Fruit fly (Drosophila melanogaster) whole organism, adult: ENCODE results near the gene CG13042.

Experiments used
- CG11617 ChIP-seq: fragments of 200-800 bp; sonication (Bioruptor generic); optimal IDR thresholded peaks from 2 replicates; lab custom pipeline; 2017; ENCODE audit warnings: mild to moderate bottlenecking, missing biosample characterization, missing genetic modification reagents, missing genetic modification characterization
- CG12768 ChIP-seq: fragments of 200-800 bp; sonication (Bioruptor generic); optimal IDR thresholded peaks from 2 replicates; lab custom pipeline; 2017; ENCODE audit warnings: missing biosample characterization, missing genetic modification characterization, mild to moderate bottlenecking, moderate library complexity, missing genetic modification reagents
- CG5204 ChIP-seq: fragments of 200-800 bp; sonication (Bioruptor generic); optimal IDR thresholded peaks from 2 replicates; lab custom pipeline; 2016; ENCODE audit warnings: missing biosample characterization, missing genetic modification characterization
- CG7045 ChIP-seq: fragments of 200-800 bp; sonication (Bioruptor generic); optimal IDR thresholded peaks from 2 replicates; lab custom pipeline; 2017; ENCODE audit warnings: missing biosample characterization, mild to moderate bottlenecking, missing genetic modification characterization
- CG7101 ChIP-seq: fragments of 200-800 bp; sonication (Bioruptor generic); optimal IDR thresholded peaks from 2 replicates; lab custom pipeline; 2018; ENCODE audit warnings: missing biosample characterization, mild to moderate bottlenecking, missing genetic modification characterization, moderate library complexity
- Crg-1 ChIP-seq: fragments of 200-800 bp; sonication (Bioruptor generic); optimal IDR thresholded peaks from 2 replicates; lab custom pipeline; 2016; ENCODE audit warnings: missing biosample characterization, missing genetic modification characterization
- Hr96 ChIP-seq: fragments of 200-800 bp; sonication (Bioruptor generic); optimal IDR thresholded peaks from 2 replicates; lab custom pipeline; 2016; ENCODE audit warnings: missing biosample characterization, missing genetic modification characterization
- bab1 ChIP-seq: fragments of 200-800 bp; sonication (Bioruptor generic); optimal IDR thresholded peaks from 3 replicates; lab custom pipeline; 2019; ENCODE audit warnings: missing biosample characterization, mild to moderate bottlenecking, missing genetic modification characterization, moderate library complexity
- cic ChIP-seq: fragments of 200-800 bp; sonication (Bioruptor generic); optimal IDR thresholded peaks from 2 replicates; lab custom pipeline; 2017; ENCODE audit warnings: missing biosample characterization, mild to moderate bottlenecking, missing genetic modification characterization, moderate library complexity
- cnc ChIP-seq, 2 experiments: fragments of >200 bp; optimal IDR thresholded peaks; 2 replicates each; lab custom pipeline; 2017
- kay ChIP-seq: fragments of 200-800 bp; sonication (Bioruptor generic); peaks from one replicate; lab custom pipeline; 2016; ENCODE audit warnings: missing biosample characterization, missing genetic modification characterization, borderline replicate concordance
- tj ChIP-seq: fragments of 200-800 bp; sonication (Bioruptor generic); optimal IDR thresholded peaks from 3 replicates; lab custom pipeline; 2017; ENCODE audit warnings: missing biosample characterization, mild to moderate bottlenecking, missing genetic modification characterization, moderate library complexity

dm6 chr3L:16279987-16280454 is 28.3 kb downstream of the CG13042 start, which contains the start of gene CG13064:
- TF ChIP-seq CG11617 (GFP tag; lab: Kevin White, UChicago) (no peak), kay (GFP tag; lab: Kevin White, UChicago) (no peak), tj (GFP tag; lab: Kevin White, UChicago) (no peak), CG7045 (GFP tag; lab: Kevin White, UChicago) (no peak), CG5204 (GFP tag; lab: Kevin White, UChicago) (no peak), cnc (optimal IDR thresholded peaks at IDR 0.05; lab: Kevin White, UChicago) (no peak), CG12768 (GFP tag; lab: Kevin White, UChicago) (no peak), Hr96 (GFP tag; lab: Kevin White, UChicago) (no peak), cic (GFP tag; lab: Kevin White, UChicago) (no peak), Crg-1 (GFP tag; lab: Kevin White, UChicago) (no peak), bab1 (GFP tag; lab: Kevin White, UChicago) (no peak), CG7101 (tag; lab: Kevin White, UChicago) (no peak)
